Worm (Caenorhabditis elegans) whole organism, L4 larva: Measurements from ENCODE around the gene Y46D2A.1.

ENCODE experiments used
- F37D6.2 ChIP-seq: sonication (generic microtip); optimal IDR thresholded peaks from 2 replicates; lab custom pipeline; 2016; ENCODE audit warnings: mild to moderate bottlenecking, missing genetic modification characterization, missing compliant biosample characterization
- T20F7.1 ChIP-seq: fragments of 200-800 bp; sonication (Bioruptor generic); optimal IDR thresholded peaks from 2 replicates; lab custom pipeline; 2018; ENCODE audit warnings: mild to moderate bottlenecking, missing genetic modification characterization, missing compliant biosample characterization
- Y5F2A.4 ChIP-seq: fragments of 200-800 bp; sonication (Bioruptor generic); optimal IDR thresholded peaks from 2 replicates; lab custom pipeline; 2018; ENCODE audit warnings: mild to moderate bottlenecking, missing genetic modification characterization, missing compliant biosample characterization
- Y75B8A.6 ChIP-seq: fragments of 200-800 bp; sonication (Bioruptor generic); IDR thresholded peaks from 2 replicates; pipeline ENCODE4 v1.3.6; 2022; ENCODE audit warnings: missing genetic modification reagents, missing genetic modification characterization, missing compliant biosample characterization
- arid-1 ChIP-seq: fragments of 200-800 bp; sonication (Bioruptor generic); conservative IDR thresholded peaks from 2 replicates; pipeline ENCODE4 v1.3.6; 2022; ENCODE audit warnings: missing genetic modification reagents, missing genetic modification characterization, missing compliant biosample characterization
- ceh-20 ChIP-seq: fragments of 200-800 bp; sonication (Bioruptor generic); IDR thresholded peaks from 2 replicates; pipeline ENCODE4 v1.3.6; 2022; ENCODE audit warnings: missing genetic modification reagents, missing genetic modification characterization, missing compliant biosample characterization
- ceh-82 ChIP-seq: sonication (generic microtip); optimal IDR thresholded peaks from 2 replicates; lab custom pipeline; 2017; ENCODE audit warnings: missing biosample characterization, missing genetic modification characterization
- cey-2 ChIP-seq: sonication (generic microtip); optimal IDR thresholded peaks from 3 replicates; lab custom pipeline; 2017; ENCODE audit warnings: missing genetic modification characterization, mild to moderate bottlenecking, missing compliant biosample characterization, antibody characterized with exemption, borderline replicate concordance; ENCODE audit not compliant: insufficient read depth
- ctbp-1 ChIP-seq: fragments of 200-800 bp; sonication (Bioruptor generic); IDR thresholded peaks from 2 replicates; pipeline ENCODE4 v1.3.6; 2022; ENCODE audit warnings: missing genetic modification reagents, missing genetic modification characterization, missing compliant biosample characterization
- daf-16 ChIP-seq, 3 experiments: sonication (generic microtip); optimal IDR thresholded peaks; 2 replicates each; lab custom pipeline; 2016 to 2017; ENCODE audit warnings: missing genetic modification characterization in 3 of 3, missing genetic modification reagents in 3 of 3, mild to moderate bottlenecking in 2 of 3, missing compliant biosample characterization in 2 of 3, missing biosample characterization in 1 of 3, moderate library complexity in 1 of 3
- daf-19 ChIP-seq: fragments of 200-800 bp; sonication (Bioruptor generic); conservative IDR thresholded peaks from 2 replicates; pipeline ENCODE4 v1.3.6; 2022; ENCODE audit warnings: missing genetic modification characterization, missing compliant biosample characterization
- daf-8 ChIP-seq: fragments of 200-800 bp; sonication (Bioruptor generic); IDR thresholded peaks from 2 replicates; pipeline ENCODE4 v1.3.6; 2022; ENCODE audit warnings: missing genetic modification characterization, missing compliant biosample characterization
- dmd-6 ChIP-seq: fragments of 200-800 bp; sonication (Bioruptor generic); IDR thresholded peaks from 2 replicates; pipeline ENCODE4 v1.3.6; 2022; ENCODE audit warnings: missing genetic modification reagents, missing genetic modification characterization, missing compliant biosample characterization
- dmd-8 ChIP-seq: fragments of 200-800 bp; sonication (Bioruptor generic); IDR thresholded peaks from 2 replicates; pipeline ENCODE4 v1.3.6; 2022; ENCODE audit warnings: missing genetic modification characterization, missing compliant biosample characterization
- duxl-1 ChIP-seq: sonication (generic microtip); optimal IDR thresholded peaks from 2 replicates; lab custom pipeline; 2016; ENCODE audit warnings: mild to moderate bottlenecking, missing genetic modification characterization, moderate library complexity, missing compliant biosample characterization; ENCODE audit not compliant: poor library complexity
- dve-1 ChIP-seq: sonication (generic microtip); optimal IDR thresholded peaks from 2 replicates; lab custom pipeline; 2017; ENCODE audit warnings: antibody characterized with exemption, mild to moderate bottlenecking, missing genetic modification characterization, missing compliant biosample characterization; ENCODE audit not compliant: insufficient read depth
- egl-43 ChIP-seq: fragments of 200-800 bp; sonication (Bioruptor generic); IDR thresholded peaks from 2 replicates; pipeline ENCODE4 v1.3.6; 2022; ENCODE audit warnings: missing genetic modification reagents, missing genetic modification characterization, missing compliant biosample characterization
- gei-8 ChIP-seq: fragments of 200-800 bp; sonication (Bioruptor generic); optimal IDR thresholded peaks from 2 replicates; lab custom pipeline; 2018; ENCODE audit warnings: mild to moderate bottlenecking, missing genetic modification characterization, missing compliant biosample characterization
- hlh-30 ChIP-seq: sonication (generic microtip); optimal IDR thresholded peaks from 2 replicates; lab custom pipeline; 2017; ENCODE audit warnings: antibody characterized with exemption, mild to moderate bottlenecking, missing genetic modification characterization, missing compliant biosample characterization; ENCODE audit not compliant: insufficient read depth
- jun-1 ChIP-seq: fragments of 150-350 bp; optimal IDR thresholded peaks from 2 replicates; lab custom pipeline; 2014; ENCODE audit warnings: missing biosample characterization, missing genetic modification reagents, missing genetic modification characterization
- lim-7 ChIP-seq: fragments of 200-800 bp; sonication (Bioruptor generic); IDR thresholded peaks from 2 replicates; pipeline ENCODE4 v1.3.6; 2022; ENCODE audit warnings: missing genetic modification characterization, missing compliant biosample characterization
- lin-1 ChIP-seq: fragments of 200-800 bp; sonication (Bioruptor generic); IDR thresholded peaks from 2 replicates; pipeline ENCODE4 v1.3.6; 2022; ENCODE audit warnings: missing genetic modification reagents, missing genetic modification characterization, missing compliant biosample characterization
- lin-29 ChIP-seq: fragments of 200-800 bp; sonication (Bioruptor generic); IDR thresholded peaks from 2 replicates; pipeline ENCODE4 v1.3.6; 2022; ENCODE audit warnings: missing genetic modification reagents, missing genetic modification characterization, missing compliant biosample characterization
- lin-38 ChIP-seq: fragments of 200-800 bp; sonication (Bioruptor generic); IDR thresholded peaks from 2 replicates; pipeline ENCODE4 v1.3.6; 2022; ENCODE audit warnings: missing genetic modification reagents, missing genetic modification characterization, missing compliant biosample characterization
- lsy-2 ChIP-seq, 2 experiments: fragments of 150-350 bp in 1 of 2; sonication (generic microtip) in 1 of 2; optimal IDR thresholded peaks; 2 replicates each; lab custom pipeline; 2014 to 2017; ENCODE audit warnings: missing biosample characterization in 2 of 2, missing genetic modification characterization in 2 of 2
- madf-5 ChIP-seq, 2 experiments: fragments of 200-800 bp; sonication (Bioruptor generic); IDR thresholded peaks; 2 replicates each; pipeline ENCODE4 v1.3.6; 2022; ENCODE audit warnings: missing compliant biosample characterization in 2 of 2, missing genetic modification characterization in 2 of 2
- mes-2 ChIP-seq: sonication (generic microtip); optimal IDR thresholded peaks from 2 replicates; lab custom pipeline; 2016; ENCODE audit warnings: missing genotype, mild to moderate bottlenecking, missing genetic modification characterization, missing compliant biosample characterization; ENCODE audit not compliant: poor library complexity, severe bottlenecking
- nhr-10 ChIP-seq: fragments of 150-350 bp; optimal IDR thresholded peaks from 2 replicates; lab custom pipeline; 2014; ENCODE audit warnings: missing biosample characterization, missing genetic modification characterization
- nhr-11 ChIP-seq: fragments of 150-350 bp; optimal IDR thresholded peaks from 2 replicates; lab custom pipeline; 2014; ENCODE audit warnings: missing biosample characterization, missing genetic modification characterization
- nhr-25 ChIP-seq: sonication (generic microtip); optimal IDR thresholded peaks from 2 replicates; lab custom pipeline; 2017; ENCODE audit warnings: missing genetic modification characterization, mild to moderate bottlenecking, missing compliant biosample characterization, antibody characterized with exemption, moderate library complexity, borderline replicate concordance; ENCODE audit not compliant: insufficient read depth
- nhr-28 ChIP-seq: fragments of 150-350 bp; optimal IDR thresholded peaks from 2 replicates; lab custom pipeline; 2014; ENCODE audit warnings: missing biosample characterization, missing genetic modification characterization
- nhr-48 ChIP-seq: sonication (generic microtip); optimal IDR thresholded peaks from 2 replicates; lab custom pipeline; 2016; ENCODE audit warnings: mild to moderate bottlenecking, missing genetic modification characterization, missing compliant biosample characterization
- nhr-77 ChIP-seq: fragments of 150-350 bp; optimal IDR thresholded peaks from 2 replicates; lab custom pipeline; 2014; ENCODE audit warnings: missing biosample characterization, missing genetic modification characterization
- php-3 ChIP-seq: fragments of 200-800 bp; sonication (Bioruptor generic); IDR thresholded peaks from 2 replicates; pipeline ENCODE4 v1.3.6; 2022; ENCODE audit warnings: missing genetic modification reagents, missing genetic modification characterization, missing compliant biosample characterization
- rbr-2 ChIP-seq: sonication (generic microtip); optimal IDR thresholded peaks from 2 replicates; lab custom pipeline; 2016; ENCODE audit warnings: missing genotype, missing genetic modification characterization, missing compliant biosample characterization
- snpc-1.2 ChIP-seq: fragments of 200-800 bp; sonication (Bioruptor generic); IDR thresholded peaks from 2 replicates; pipeline ENCODE4 v1.3.6; 2022; ENCODE audit warnings: missing genetic modification reagents, missing genetic modification characterization, missing compliant biosample characterization
- spr-1 ChIP-seq: sonication (generic microtip); optimal IDR thresholded peaks from 2 replicates; lab custom pipeline; 2016; ENCODE audit warnings: mild to moderate bottlenecking, missing genetic modification characterization, missing compliant biosample characterization
- tag-97 ChIP-seq: fragments of 200-800 bp; sonication (Bioruptor generic); IDR thresholded peaks from 2 replicates; pipeline ENCODE4 v1.3.6; 2022; ENCODE audit warnings: missing genetic modification characterization, missing compliant biosample characterization
- tra-1 ChIP-seq: fragments of 200-800 bp; sonication (Bioruptor generic); IDR thresholded peaks from 2 replicates; pipeline ENCODE4 v1.3.6; 2022; ENCODE audit warnings: missing genetic modification reagents, missing genetic modification characterization, missing compliant biosample characterization
- unc-130 ChIP-seq: sonication (generic microtip); optimal IDR thresholded peaks from 2 replicates; lab custom pipeline; 2016; ENCODE audit warnings: missing genetic modification reagents, missing genetic modification characterization, missing compliant biosample characterization
- unc-39 ChIP-seq: sonication (generic microtip); optimal IDR thresholded peaks from 2 replicates; lab custom pipeline; 2017; ENCODE audit warnings: missing biosample characterization, missing genetic modification characterization
- vab-7 ChIP-seq: fragments of 200-800 bp; sonication (Bioruptor generic); IDR thresholded peaks from 2 replicates; pipeline ENCODE4 v1.3.6; 2022; ENCODE audit warnings: missing genetic modification reagents, missing genetic modification characterization, missing compliant biosample characterization
- zip-11 ChIP-seq: fragments of 200-800 bp; sonication (Bioruptor generic); IDR thresholded peaks from 2 replicates; pipeline ENCODE4 v1.3.6; 2022; ENCODE audit warnings: missing genetic modification characterization, missing compliant biosample characterization
- zip-2 ChIP-seq: fragments of 150-350 bp; optimal IDR thresholded peaks from 2 replicates; lab custom pipeline; 2014; ENCODE audit warnings: missing biosample characterization, missing genetic modification characterization

The Y46D2A.1 gene

ce11 chrII:3297914-3298313, 24.4 kb upstream of the Y46D2A.1 start, which contains the start of gene btb-18:
Gene btb-18, plus strand, starts transcription at chrII:3298214.
- no peak for TF ChIP-seq lin-29
- no peak for TF ChIP-seq lsy-2 (tag; optimal IDR thresholded peaks at IDR 0.05; lab: Kevin White, UChicago)
- peak; percentile 39 for TF ChIP-seq dve-1
- no peak for TF ChIP-seq cey-2 (tag; lab: Kevin White, UChicago)
- TF ChIP-seq unc-130 (GFP tag; lab: Kevin White, UChicago), result no peak
- no peak for TF ChIP-seq unc-39
- TF ChIP-seq tra-1, result no peak
- no peak for TF ChIP-seq arid-1 (GFP tag; lab: Robert Waterston, UW)
- TF ChIP-seq F37D6.2 (tag; lab: Kevin White, UChicago), result no peak
- TF ChIP-seq daf-16 (GFP tag; optimal IDR thresholded peaks at IDR 0.05; lab: Kevin White, UChicago), result no peak
- TF ChIP-seq daf-16 (tag; optimal IDR thresholded peaks at IDR 0.05; lab: Kevin White, UChicago), result peak; percentile 50
- TF ChIP-seq nhr-25 (tag; lab: Kevin White, UChicago), result no peak

DNA sequence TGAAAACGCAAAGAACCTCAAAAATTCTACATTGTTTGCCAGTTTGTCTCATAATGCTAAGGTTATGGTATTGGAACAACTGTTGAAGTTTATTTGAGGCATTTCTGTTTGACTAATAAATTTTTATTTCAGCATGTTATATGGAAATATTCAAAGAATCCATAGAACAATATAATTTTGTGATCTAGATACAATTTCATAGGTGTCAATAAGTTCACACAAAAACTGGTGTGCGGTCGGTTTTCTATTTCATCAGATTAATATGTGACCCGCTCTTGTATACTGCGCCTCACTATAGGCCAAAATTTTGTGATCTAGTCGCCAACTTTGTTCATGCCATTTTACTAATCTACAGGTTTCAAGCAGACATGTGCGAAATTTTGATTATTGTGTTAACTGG, 22.9 kb upstream of the Y46D2A.1 start, which contains the start of gene btb-22:
Gene btb-22, plus strand, starts transcription at position 301 of the 400 bp plus-strand sequence.
- TF ChIP-seq nhr-25 (tag; lab: Kevin White, UChicago) (no peak), T20F7.1 (GFP tag; lab: Kevin White, UChicago) (no peak), snpc-1.2 (GFP tag; lab: Robert Waterston, UW) (no peak)

DNA sequence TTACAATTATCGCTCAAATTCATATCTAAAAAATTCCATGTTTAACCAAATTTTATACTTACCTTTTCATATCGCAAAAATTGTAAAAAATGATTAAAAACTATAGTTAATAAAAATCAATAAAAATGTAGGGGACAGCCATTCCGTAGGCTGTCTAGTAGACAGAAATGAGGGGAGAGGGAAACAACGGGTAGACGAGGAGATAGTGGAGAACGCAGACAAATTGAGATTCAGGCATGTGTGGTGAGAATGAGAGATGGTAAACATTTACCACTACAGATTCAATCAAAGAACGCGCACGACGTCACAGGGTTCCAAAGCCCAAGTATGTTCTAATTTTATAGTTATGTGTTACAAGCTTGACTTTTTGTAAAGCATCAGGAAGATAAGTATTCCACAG, 18.8 kb upstream of the Y46D2A.1 start:
- TF ChIP-seq madf-5 (GFP tag; IDR thresholded peaks at IDR 0.05; lab: Robert Waterston, UW) (no peak), duxl-1 (tag; lab: Kevin White, UChicago) (peak; percentile 93), nhr-48 (tag; lab: Kevin White, UChicago) (no peak), rbr-2 (tag; lab: Kevin White, UChicago) (no peak), ceh-82 (no peak), dmd-6 (GFP tag; lab: Robert Waterston, UW) (peak; percentile 30; the same call in 1 of the 2 replicates), nhr-10 (no peak), Y5F2A.4 (GFP tag; lab: Kevin White, UChicago) (no peak), vab-7 (GFP tag; lab: Robert Waterston, UW) (no peak), daf-8 (GFP tag; lab: Robert Waterston, UW) (no peak), Y75B8A.6 (GFP tag; lab: Robert Waterston, UW) (no peak), spr-1 (tag; lab: Kevin White, UChicago) (no peak), nhr-77 (no peak), zip-11 (GFP tag; lab: Robert Waterston, UW) (no peak), gei-8 (GFP tag; lab: Kevin White, UChicago) (no peak), php-3 (GFP tag; lab: Robert Waterston, UW) (no peak), cey-2 (tag; lab: Kevin White, UChicago) (no peak), daf-16 (GFP tag; optimal IDR thresholded peaks at IDR 0.05; lab: Kevin White, UChicago) (no peak), daf-16 (tag; optimal IDR thresholded peaks at IDR 0.05; lab: Kevin White, UChicago) (peak; percentile 81), ctbp-1 (no peak), hlh-30 (tag; lab: Kevin White, UChicago) (peak; percentile 22), lin-38 (GFP tag; lab: Robert Waterston, UW) (no peak), tra-1 (no peak), nhr-28 (peak; percentile 56), ceh-20 (GFP tag; lab: Robert Waterston, UW) (no peak), daf-19 (GFP tag; lab: Robert Waterston, UW) (no peak), jun-1 (tag; lab: Kevin White, UChicago) (no peak), lin-1 (GFP tag; lab: Robert Waterston, UW) (no peak), zip-2 (no peak), dve-1 (peak; percentile 62), mes-2 (tag; lab: Kevin White, UChicago) (peak; percentile 55), nhr-11 (no peak), nhr-25 (tag; lab: Kevin White, UChicago) (no peak), arid-1 (GFP tag; lab: Robert Waterston, UW) (no peak), tag-97 (GFP tag; lab: Robert Waterston, UW) (no peak), T20F7.1 (GFP tag; lab: Kevin White, UChicago) (no peak), dmd-8 (GFP tag; lab: Robert Waterston, UW) (no peak), lsy-2 (tag; optimal IDR thresholded peaks at IDR 0.05; lab: Kevin White, UChicago) (no peak), lim-7 (GFP tag; lab: Robert Waterston, UW) (no peak), egl-43 (GFP tag; lab: Robert Waterston, UW) (no peak)
